Worm (Caenorhabditis elegans) whole organism, mixed stage, embryonic: ENCODE results near the gene Y116F11A.6.

Experiments used
- M03D4.4 ChIP-seq: sonication (generic microtip); optimal IDR thresholded peaks from 2 replicates; lab custom pipeline; 2017; ENCODE audit warnings: mild to moderate bottlenecking, missing genetic modification characterization, missing compliant biosample characterization
- lsy-2 ChIP-seq: fragments of 150-350 bp; optimal IDR thresholded peaks from 2 replicates; lab custom pipeline; 2014; ENCODE audit warnings: missing biosample characterization, missing genetic modification characterization
- nhr-237 ChIP-seq: fragments of 150-350 bp; optimal IDR thresholded peaks from 2 replicates; lab custom pipeline; 2014; ENCODE audit warnings: missing biosample characterization, missing genetic modification characterization
- snpc-4 ChIP-seq: fragments of 150-350 bp; optimal IDR thresholded peaks from 2 replicates; lab custom pipeline; 2014; ENCODE audit warnings: missing biosample characterization, missing genetic modification characterization
- unc-39 ChIP-seq: fragments of 150-350 bp; optimal IDR thresholded peaks from 2 replicates; lab custom pipeline; 2014; ENCODE audit warnings: missing biosample characterization, missing genetic modification characterization
- unc-62 ChIP-seq: fragments of 150-350 bp; optimal IDR thresholded peaks from 2 replicates; lab custom pipeline; 2014; ENCODE audit warnings: missing biosample characterization, missing genetic modification reagents, missing genetic modification characterization

DNA sequence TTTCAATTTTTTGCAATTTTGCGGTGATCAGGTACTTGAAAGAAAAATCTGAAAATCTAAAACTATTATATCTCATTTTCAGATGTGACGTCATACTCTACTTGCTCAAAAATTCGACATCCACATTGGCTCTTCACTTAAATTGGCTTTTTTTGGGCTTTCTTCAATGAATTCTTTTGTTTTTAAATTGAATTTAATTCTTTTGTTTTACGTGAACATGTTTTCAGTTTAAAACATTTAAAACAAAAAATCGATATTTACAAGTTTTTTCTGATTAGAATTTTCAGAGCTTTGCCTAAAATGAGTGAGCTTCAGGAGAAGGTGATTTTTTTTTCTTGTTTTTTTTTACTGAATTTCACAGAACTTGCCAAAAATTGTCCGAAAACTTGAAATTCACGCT is 22.3 kb downstream of the Y116F11A.6 start, which contains the start of gene W04E12.3:
- TF ChIP-seq snpc-4 (tag; lab: Kevin White, UChicago) (no peak), nhr-237 (tag; lab: Kevin White, UChicago) (no peak), unc-62 (no peak), lsy-2 (tag; lab: Kevin White, UChicago) (no peak), M03D4.4 (no peak), unc-39 (no peak)
